Worm (Caenorhabditis elegans) whole organism, L4 larva: Measurements from ENCODE around the gene C44B7.11.
A peak's percentile ranks its signal among the peaks of the same experiment; 100 is the strongest.

Experiments
- D1046.2 ChIP-seq: fragments of 200-800 bp; sonication (Bioruptor generic); IDR thresholded peaks from 2 replicates; pipeline ENCODE4 v1.3.6; 2022; ENCODE audit warnings: missing genetic modification characterization, missing compliant biosample characterization
- F10B5.3 ChIP-seq: sonication (generic microtip); optimal IDR thresholded peaks from 2 replicates; lab custom pipeline; 2016; ENCODE audit warnings: mild to moderate bottlenecking, missing genetic modification characterization, missing compliant biosample characterization
- F26F4.8 ChIP-seq: fragments of 200-800 bp; sonication (Bioruptor generic); conservative IDR thresholded peaks from 2 replicates; pipeline ENCODE4 v1.3.6; 2022; ENCODE audit warnings: missing genetic modification characterization, missing compliant biosample characterization
- R02D3.7 ChIP-seq: fragments of 150-350 bp; sonication (generic microtip); optimal IDR thresholded peaks from 3 replicates; lab custom pipeline; 2014; ENCODE audit warnings: missing biosample characterization, missing genetic modification characterization
- T26A8.4 ChIP-seq: fragments of 200-800 bp; sonication (Bioruptor generic); IDR thresholded peaks from 2 replicates; pipeline ENCODE4 v1.3.6; 2022; ENCODE audit warnings: missing genetic modification characterization, missing compliant biosample characterization
- Y105C5A.15 ChIP-seq: fragments of 200-800 bp; sonication (Bioruptor generic); IDR thresholded peaks from 2 replicates; pipeline ENCODE4 v1.3.6; 2022; ENCODE audit warnings: missing genetic modification characterization, missing compliant biosample characterization
- Y48G9A.11 ChIP-seq: fragments of 200-800 bp; sonication (Bioruptor generic); IDR thresholded peaks from 2 replicates; pipeline ENCODE4 v1.3.6; 2022; ENCODE audit warnings: missing genetic modification reagents, missing genetic modification characterization, missing compliant biosample characterization
- Y75B8A.6 ChIP-seq: fragments of 200-800 bp; sonication (Bioruptor generic); IDR thresholded peaks from 2 replicates; pipeline ENCODE4 v1.3.6; 2022; ENCODE audit warnings: missing genetic modification reagents, missing genetic modification characterization, missing compliant biosample characterization
- aha-1 ChIP-seq: fragments of 150-350 bp; peaks from one replicate; lab custom pipeline; 2014; ENCODE audit warnings: missing biosample characterization, missing genetic modification characterization
- ama-1 ChIP-seq: fragments of 150-350 bp; optimal IDR thresholded peaks from 2 replicates; lab custom pipeline; 2014; ENCODE audit warnings: inconsistent platforms, mixed read lengths
- ces-1 ChIP-seq: fragments of 150-350 bp; sonication (generic microtip); optimal IDR thresholded peaks from 4 replicates; lab custom pipeline; 2014; ENCODE audit warnings: missing biosample characterization, missing genetic modification reagents, missing genetic modification characterization
- cey-2 ChIP-seq: sonication (generic microtip); optimal IDR thresholded peaks from 3 replicates; lab custom pipeline; 2017; ENCODE audit warnings: missing genetic modification characterization, mild to moderate bottlenecking, missing compliant biosample characterization, antibody characterized with exemption, borderline replicate concordance; ENCODE audit not compliant: insufficient read depth
- ctbp-1 ChIP-seq: fragments of 200-800 bp; sonication (Bioruptor generic); IDR thresholded peaks from 2 replicates; pipeline ENCODE4 v1.3.6; 2022; ENCODE audit warnings: missing genetic modification reagents, missing genetic modification characterization, missing compliant biosample characterization
- daf-16 ChIP-seq, 3 experiments: sonication (generic microtip); optimal IDR thresholded peaks; 2 replicates each; lab custom pipeline; 2016 to 2017; ENCODE audit warnings: missing genetic modification characterization in 3 of 3, missing genetic modification reagents in 3 of 3, mild to moderate bottlenecking in 2 of 3, missing compliant biosample characterization in 2 of 3, missing biosample characterization in 1 of 3, moderate library complexity in 1 of 3
- daf-19 ChIP-seq: fragments of 200-800 bp; sonication (Bioruptor generic); conservative IDR thresholded peaks from 2 replicates; pipeline ENCODE4 v1.3.6; 2022; ENCODE audit warnings: missing genetic modification characterization, missing compliant biosample characterization
- daf-8 ChIP-seq: fragments of 200-800 bp; sonication (Bioruptor generic); IDR thresholded peaks from 2 replicates; pipeline ENCODE4 v1.3.6; 2022; ENCODE audit warnings: missing genetic modification characterization, missing compliant biosample characterization
- dmd-9 ChIP-seq: fragments of 200-800 bp; sonication (Bioruptor generic); IDR thresholded peaks from 2 replicates; pipeline ENCODE4 v1.3.6; 2022; ENCODE audit warnings: missing genetic modification reagents, missing genetic modification characterization, missing compliant biosample characterization
- egl-27 ChIP-seq: sonication (generic microtip); optimal IDR thresholded peaks from 3 replicates; lab custom pipeline; 2017; ENCODE audit warnings: missing biosample characterization, missing genetic modification reagents, missing genetic modification characterization
- egl-43 ChIP-seq: fragments of 200-800 bp; sonication (Bioruptor generic); IDR thresholded peaks from 2 replicates; pipeline ENCODE4 v1.3.6; 2022; ENCODE audit warnings: missing genetic modification reagents, missing genetic modification characterization, missing compliant biosample characterization
- fos-1 ChIP-seq: fragments of 150-350 bp; optimal IDR thresholded peaks from 2 replicates; lab custom pipeline; 2014; ENCODE audit warnings: missing biosample characterization, missing genetic modification characterization
- hlh-11 ChIP-seq: fragments of 200-800 bp; sonication (Bioruptor generic); optimal IDR thresholded peaks from 2 replicates; lab custom pipeline; 2018; ENCODE audit warnings: mild to moderate bottlenecking, missing genetic modification characterization, missing compliant biosample characterization
- hmg-1.1 ChIP-seq: fragments of 200-800 bp; sonication (Bioruptor generic); IDR thresholded peaks from 2 replicates; pipeline ENCODE4 v1.3.6; 2022; ENCODE audit warnings: missing genetic modification reagents, missing genetic modification characterization, missing compliant biosample characterization
- jun-1 ChIP-seq: fragments of 150-350 bp; optimal IDR thresholded peaks from 2 replicates; lab custom pipeline; 2014; ENCODE audit warnings: missing biosample characterization, missing genetic modification reagents, missing genetic modification characterization
- lin-15B ChIP-seq: fragments of 150-350 bp; sonication (generic microtip); optimal IDR thresholded peaks from 3 replicates; lab custom pipeline; 2014; ENCODE audit warnings: missing biosample characterization, missing genetic modification characterization
- lin-39 ChIP-seq: fragments of 150-350 bp; optimal IDR thresholded peaks from 2 replicates; lab custom pipeline; 2014; ENCODE audit warnings: missing biosample characterization, missing genetic modification reagents, missing genetic modification characterization
- madf-9 ChIP-seq: fragments of 200-800 bp; sonication (Bioruptor generic); conservative IDR thresholded peaks from 2 replicates; pipeline ENCODE4 v1.3.6; 2022; ENCODE audit warnings: missing genetic modification reagents, missing genetic modification characterization, missing compliant biosample characterization
- mdt-29 ChIP-seq: fragments of 200-800 bp; sonication (Bioruptor generic); IDR thresholded peaks from 2 replicates; pipeline ENCODE4 v1.3.6; 2022; ENCODE audit warnings: missing genetic modification reagents, missing genetic modification characterization, missing compliant biosample characterization
- nhr-10 ChIP-seq: fragments of 150-350 bp; optimal IDR thresholded peaks from 2 replicates; lab custom pipeline; 2014; ENCODE audit warnings: missing biosample characterization, missing genetic modification characterization
- nhr-102 ChIP-seq: sonication (generic microtip); optimal IDR thresholded peaks from 2 replicates; lab custom pipeline; 2016; ENCODE audit warnings: mild to moderate bottlenecking, missing genetic modification characterization, moderate library complexity, missing compliant biosample characterization
- nhr-11 ChIP-seq: fragments of 150-350 bp; optimal IDR thresholded peaks from 2 replicates; lab custom pipeline; 2014; ENCODE audit warnings: missing biosample characterization, missing genetic modification characterization
- nhr-42 ChIP-seq: fragments of 200-800 bp; sonication (Bioruptor generic); IDR thresholded peaks from 2 replicates; pipeline ENCODE4 v1.3.6; 2022; ENCODE audit warnings: missing genetic modification characterization, missing compliant biosample characterization
- nhr-6 ChIP-seq: fragments of 150-350 bp; optimal IDR thresholded peaks from 2 replicates; lab custom pipeline; 2014; ENCODE audit warnings: missing biosample characterization, missing genetic modification characterization
- nhr-76 ChIP-seq: fragments of 150-350 bp; optimal IDR thresholded peaks from 2 replicates; lab custom pipeline; 2014; ENCODE audit warnings: missing biosample characterization, missing genetic modification characterization
- nhr-77 ChIP-seq: fragments of 150-350 bp; optimal IDR thresholded peaks from 2 replicates; lab custom pipeline; 2014; ENCODE audit warnings: missing biosample characterization, missing genetic modification characterization
- rbr-2 ChIP-seq: sonication (generic microtip); optimal IDR thresholded peaks from 2 replicates; lab custom pipeline; 2016; ENCODE audit warnings: missing genotype, missing genetic modification characterization, missing compliant biosample characterization
- saeg-2 ChIP-seq: fragments of 200-800 bp; sonication (Bioruptor generic); IDR thresholded peaks from 2 replicates; pipeline ENCODE4 v1.3.6; 2022; ENCODE audit warnings: missing genetic modification reagents, missing genetic modification characterization, missing compliant biosample characterization
- sdz-12 ChIP-seq: fragments of 200-800 bp; sonication (Bioruptor generic); optimal IDR thresholded peaks from 2 replicates; lab custom pipeline; 2018; ENCODE audit warnings: mild to moderate bottlenecking, missing genetic modification characterization, missing compliant biosample characterization
- set-16 ChIP-seq: fragments of 200-800 bp; sonication (Bioruptor generic); IDR thresholded peaks from 2 replicates; pipeline ENCODE4 v1.3.6; 2022; ENCODE audit warnings: missing genetic modification reagents, missing genetic modification characterization, missing compliant biosample characterization
- tag-97 ChIP-seq: fragments of 200-800 bp; sonication (Bioruptor generic); IDR thresholded peaks from 2 replicates; pipeline ENCODE4 v1.3.6; 2022; ENCODE audit warnings: missing genetic modification characterization, missing compliant biosample characterization
- tra-1 ChIP-seq: fragments of 200-800 bp; sonication (Bioruptor generic); IDR thresholded peaks from 2 replicates; pipeline ENCODE4 v1.3.6; 2022; ENCODE audit warnings: missing genetic modification reagents, missing genetic modification characterization, missing compliant biosample characterization
- unc-62 ChIP-seq, 3 experiments: fragments of 150-350 bp in 1 of 3; sonication (generic microtip); optimal IDR thresholded peaks in 2 of 3; peaks in 1 of 3; 1 replicate in 1 of 3; 2 replicates in 2 of 3; lab custom pipeline; 2014 to 2017; ENCODE audit warnings: missing biosample characterization in 3 of 3, missing genetic modification characterization in 3 of 3, missing genetic modification reagents in 3 of 3, missing genotype in 1 of 3
- ztf-11 ChIP-seq: fragments of 150-350 bp; optimal IDR thresholded peaks from 2 replicates; lab custom pipeline; 2014; ENCODE audit warnings: missing biosample characterization, missing genetic modification characterization

The C44B7.11 gene

DNA sequence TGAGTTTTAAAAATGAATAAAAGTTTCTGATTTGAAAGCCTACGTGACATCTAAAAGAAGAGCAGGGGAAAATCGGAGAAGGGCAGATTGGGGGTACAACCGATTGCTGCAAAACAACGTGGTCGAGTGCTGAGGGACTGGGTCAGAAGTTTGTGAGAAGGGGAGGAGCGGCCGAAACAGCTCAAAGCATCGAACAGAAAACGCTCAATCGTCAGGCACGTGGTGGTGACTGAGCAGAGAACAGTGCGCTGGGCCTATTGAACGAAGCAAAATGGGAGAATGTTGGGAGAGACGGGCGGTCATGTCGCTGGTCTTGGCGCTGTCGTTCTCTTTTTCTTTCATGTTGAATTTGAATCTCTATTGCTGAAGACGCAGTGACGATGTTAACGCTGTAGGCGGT lies 6.2 kb downstream of the C44B7.11 start (continued):
- TF ChIP-seq cey-2 (tag; lab: Kevin White, UChicago) (no peak), egl-27 (tag; lab: Kevin White, UChicago) (no peak), D1046.2 (GFP tag; lab: Robert Waterston, UW) (no peak), nhr-102 (tag; lab: Kevin White, UChicago) (peak; percentile 69), sdz-12 (GFP tag; lab: Kevin White, UChicago) (no peak), daf-8 (GFP tag; lab: Robert Waterston, UW) (no peak)
- TF ChIP-seq, all 104 proteins: peak for 40

DNA sequence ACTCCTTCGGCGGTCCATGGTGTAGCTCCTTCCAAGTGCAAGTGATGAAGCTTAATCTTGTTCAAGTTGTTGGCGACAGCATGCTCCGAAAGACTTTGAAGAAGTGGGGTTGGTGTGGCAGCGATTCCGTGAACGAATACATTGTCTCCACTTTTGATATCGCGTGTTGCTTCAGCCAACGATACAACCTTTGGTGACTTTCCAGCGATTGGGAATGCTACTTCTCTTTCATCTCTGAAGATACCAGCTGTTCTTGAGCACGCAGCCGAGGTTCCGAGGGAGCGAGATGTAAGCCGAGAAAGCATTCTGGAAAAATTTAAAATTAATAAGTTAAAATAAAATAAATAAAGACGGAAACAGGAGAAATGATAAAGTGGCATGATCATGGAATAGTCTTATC lies 7.2 kb downstream of the C44B7.11 start, which contains the start of gene acer-1:
TSS of gene acer-1 (minus strand) at position 306 of the 400 bp plus-strand sequence.
- no peak for TF ChIP-seq aha-1 (tag; lab: Kevin White, UChicago)
- TF ChIP-seq hlh-11 (tag; lab: Kevin White, UChicago) = peak; percentile 18
- TF ChIP-seq madf-9 = peak; percentile 22; the same call in 1 of the 2 replicates
- no peak for TF ChIP-seq nhr-10 (tag; lab: Kevin White, UChicago)
- no peak for TF ChIP-seq R02D3.7
- TF ChIP-seq cey-2 (tag; lab: Kevin White, UChicago) = no peak
- TF ChIP-seq mdt-29 = no peak; the same call in 1 of the 2 replicates
- peak; percentile 81 for TF ChIP-seq ama-1 (lab: Kevin White, UChicago)
- TF ChIP-seq ces-1 (GFP tag; lab: Kevin White, UChicago) = no peak
- TF ChIP-seq lin-39 (tag; lab: Kevin White, UChicago) = no peak
- 0 out of 2 replicates have a peak, but pooled peaks have one; percentile 28 for TF ChIP-seq egl-43
- no peak for TF ChIP-seq jun-1 (tag; lab: Kevin White, UChicago)
- TF ChIP-seq T26A8.4 (GFP tag; lab: Robert Waterston, UW) = no peak
- TF ChIP-seq nhr-6 = no peak
- no peak for TF ChIP-seq F26F4.8
- no peak for TF ChIP-seq tra-1 (GFP tag; lab: Robert Waterston, UW)
- TF ChIP-seq rbr-2 (tag; lab: Kevin White, UChicago) = no peak
- TF ChIP-seq egl-27 (tag; lab: Kevin White, UChicago) = no peak
- no peak for TF ChIP-seq F10B5.3
- peak in 1 of 2 experiments; percentile 29 for TF ChIP-seq unc-62 (GFP tag; optimal IDR thresholded peaks at IDR 0.05 in 1 of 2; lab: Kevin White, UChicago)
- no peak for TF ChIP-seq unc-62 (tag; optimal IDR thresholded peaks at IDR 0.05; lab: Kevin White, UChicago)
- TF ChIP-seq set-16 = no peak
- no peak for TF ChIP-seq lin-15B (tag; lab: Kevin White, UChicago)
- TF ChIP-seq ztf-11 (tag; lab: Kevin White, UChicago) = no peak
- 0 out of 2 replicates have a peak, but pooled peaks have one; percentile 6 for TF ChIP-seq Y75B8A.6 (GFP tag; lab: Robert Waterston, UW)
- TF ChIP-seq saeg-2 = 0 out of 2 replicates have a peak, but pooled peaks have one; percentile 8
- TF ChIP-seq hmg-1.1 (GFP tag; lab: Robert Waterston, UW) = no peak
- TF ChIP-seq ctbp-1 (GFP tag; lab: Robert Waterston, UW) = peak; percentile 33; the same call in 1 of the 2 replicates
- no peak for TF ChIP-seq daf-19 (GFP tag; lab: Robert Waterston, UW)
- TF ChIP-seq Y48G9A.11 (GFP tag; lab: Robert Waterston, UW) = no peak
- no peak for TF ChIP-seq tag-97
- 0 out of 2 replicates have a peak, but pooled peaks have one; percentile 25 for TF ChIP-seq Y105C5A.15 (GFP tag; lab: Robert Waterston, UW)
- no peak for TF ChIP-seq nhr-76 (tag; lab: Kevin White, UChicago)
- TF ChIP-seq fos-1 = no peak
- no peak for TF ChIP-seq daf-16 (GFP tag; optimal IDR thresholded peaks at IDR 0.05; lab: Kevin White, UChicago)
- no peak for TF ChIP-seq daf-16 (tag; optimal IDR thresholded peaks at IDR 0.05; lab: Kevin White, UChicago)
- TF ChIP-seq nhr-77 (tag; lab: Kevin White, UChicago) = no peak
- peak; percentile 79 for TF ChIP-seq sdz-12 (GFP tag; lab: Kevin White, UChicago)
- TF ChIP-seq nhr-11 (tag; lab: Kevin White, UChicago) = no peak
- no peak for TF ChIP-seq nhr-42 (GFP tag; lab: Robert Waterston, UW)
- no peak for TF ChIP-seq dmd-9 (GFP tag; lab: Robert Waterston, UW)
- TF ChIP-seq, all 104 proteins: peak for 10
